Fruit fly (Drosophila melanogaster): ENCODE measurements around the gene Aduk.

The Aduk gene

DNA sequence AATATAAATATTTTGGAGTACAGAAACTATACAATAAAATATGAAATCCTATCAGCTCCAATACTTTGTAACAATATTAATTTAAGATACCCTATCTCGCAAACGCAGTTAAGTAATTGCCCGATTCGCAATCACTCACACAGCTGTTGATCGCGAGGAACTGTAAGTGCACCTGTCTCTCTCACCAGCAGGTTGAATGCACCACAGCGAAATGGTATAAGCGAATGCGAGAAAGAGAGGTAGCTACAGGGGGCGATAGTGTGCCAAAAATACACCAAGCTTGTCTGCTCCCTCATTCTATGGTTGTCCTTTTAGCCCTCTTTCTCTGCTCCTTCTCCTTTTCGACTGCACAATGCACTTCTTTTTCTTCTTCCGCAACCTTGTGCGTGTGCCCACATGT lies 4.3 kb upstream of the Aduk start:
- no peak for TF ChIP-seq cic (GFP tag; optimal IDR thresholded peaks at IDR 0.05)
- TF ChIP-seq tj (GFP tag; optimal IDR thresholded peaks at IDR 0.05): no peak
- peak; percentile 89 for TF ChIP-seq kay (GFP tag; ENCODE audit: borderline replicate concordance)
- peak; percentile 46 for TF ChIP-seq pad (GFP tag; optimal IDR thresholded peaks at IDR 0.05)
- TF ChIP-seq Crg-1 (GFP tag; optimal IDR thresholded peaks at IDR 0.05): no peak

- peak; percentile 41 for TF ChIP-seq CG12768 (GFP tag; optimal IDR thresholded peaks at IDR 0.05)
- peak; percentile 8 for TF ChIP-seq cic (GFP tag; optimal IDR thresholded peaks at IDR 0.05)
- peak; percentile 28 for TF ChIP-seq kay (GFP tag; ENCODE audit: borderline replicate concordance)
- TF ChIP-seq Mnt (GFP tag; optimal IDR thresholded peaks at IDR 0.05): no peak
Measured at dm6 chr3R:9337402-9338254, 3.1 kb upstream of the Aduk start.

- TF ChIP-seq cic (GFP tag; optimal IDR thresholded peaks at IDR 0.05) (peak; percentile 58), CG11617 (GFP tag; optimal IDR thresholded peaks at IDR 0.05) (no peak), CG5204 (GFP tag; optimal IDR thresholded peaks at IDR 0.05) (no peak), Mnt (GFP tag; optimal IDR thresholded peaks at IDR 0.05) (no peak), toe (GFP tag; optimal IDR thresholded peaks at IDR 0.05) (no peak), tj (GFP tag; optimal IDR thresholded peaks at IDR 0.05) (no peak), CG12768 (GFP tag; optimal IDR thresholded peaks at IDR 0.05) (no peak)
Measured at dm6 chr3R:9331861-9332260, 2.7 kb downstream of the Aduk start, which contains the start of gene CG16749. Gene CG16749, minus strand, starts transcription at chr3R:9331885.

DNA sequence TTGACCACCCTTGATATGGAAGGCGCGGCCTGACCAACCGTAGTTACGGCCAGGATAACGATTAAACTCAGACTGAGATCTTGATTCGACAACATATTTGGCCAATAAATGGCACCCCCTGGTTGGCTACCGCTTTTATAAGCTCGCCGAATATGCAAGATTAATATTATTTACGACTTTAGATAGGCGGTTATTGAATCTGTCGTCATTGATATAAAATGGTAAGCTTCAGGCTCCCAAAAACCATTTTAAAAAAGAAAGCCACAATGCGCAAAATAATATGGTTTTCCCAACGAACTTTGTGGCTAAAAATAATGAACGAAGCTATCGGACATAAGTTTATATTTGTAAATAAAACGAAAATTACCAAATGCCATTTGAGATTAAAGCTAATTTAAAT lies 4.3 kb downstream of the Aduk start, which contains the start of gene CG12951:
TSS of gene CG12951 (minus strand) at position 101 of the 400 bp plus-strand sequence.
- no peak for TF ChIP-seq Hr96 (GFP tag; optimal IDR thresholded peaks at IDR 0.05)
- TF ChIP-seq bab1 (GFP tag; optimal IDR thresholded peaks at IDR 0.05): no peak
- TF ChIP-seq Clk (GFP tag; optimal IDR thresholded peaks at IDR 0.05): no peak
- no peak for TF ChIP-seq CG11617 (GFP tag; optimal IDR thresholded peaks at IDR 0.05)
- TF ChIP-seq cnc (optimal IDR thresholded peaks at IDR 0.05): no peak
- no peak for TF ChIP-seq ovo (GFP tag; optimal IDR thresholded peaks at IDR 0.05)
- no peak for TF ChIP-seq CG14711 (tag; optimal IDR thresholded peaks at IDR 0.05)
- TF ChIP-seq CG7101 (tag; optimal IDR thresholded peaks at IDR 0.05): no peak

DNA sequence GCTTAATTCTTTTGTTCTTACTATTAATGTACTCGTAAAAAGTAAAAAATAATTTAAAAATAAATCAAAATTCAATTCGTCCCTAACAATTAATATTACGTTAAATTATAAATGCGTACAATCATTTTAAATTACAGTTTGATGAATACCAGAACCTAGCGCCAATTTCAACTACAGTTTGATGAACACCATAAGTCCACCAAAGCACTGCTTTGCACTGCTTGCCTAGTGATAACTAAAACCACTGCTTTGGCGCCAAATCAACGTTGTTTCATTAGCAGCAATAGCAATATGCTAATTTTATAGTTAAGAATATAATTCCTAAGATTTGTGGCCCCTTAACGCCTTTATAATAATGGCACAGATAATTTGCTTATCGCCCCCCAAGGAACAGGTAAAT lies 5.7 kb downstream of the Aduk start:
- TF ChIP-seq cnc (optimal IDR thresholded peaks at IDR 0.05) (no peak), Hr96 (GFP tag; optimal IDR thresholded peaks at IDR 0.05) (no peak), CG5204 (GFP tag; optimal IDR thresholded peaks at IDR 0.05) (no peak), ovo (GFP tag; optimal IDR thresholded peaks at IDR 0.05) (no peak), CG7045 (GFP tag; optimal IDR thresholded peaks at IDR 0.05) (no peak), Clk (GFP tag; optimal IDR thresholded peaks at IDR 0.05) (no peak), kay (GFP tag; ENCODE audit: borderline replicate concordance) (no peak), Mnt (GFP tag; optimal IDR thresholded peaks at IDR 0.05) (no peak), CG1620 (GFP tag; optimal IDR thresholded peaks at IDR 0.05) (no peak), CG12768 (GFP tag; optimal IDR thresholded peaks at IDR 0.05) (no peak), pad (GFP tag; optimal IDR thresholded peaks at IDR 0.05) (no peak), cic (GFP tag; optimal IDR thresholded peaks at IDR 0.05) (no peak), CG11617 (GFP tag; optimal IDR thresholded peaks at IDR 0.05) (no peak), CG14711 (tag; optimal IDR thresholded peaks at IDR 0.05) (no peak)

DNA sequence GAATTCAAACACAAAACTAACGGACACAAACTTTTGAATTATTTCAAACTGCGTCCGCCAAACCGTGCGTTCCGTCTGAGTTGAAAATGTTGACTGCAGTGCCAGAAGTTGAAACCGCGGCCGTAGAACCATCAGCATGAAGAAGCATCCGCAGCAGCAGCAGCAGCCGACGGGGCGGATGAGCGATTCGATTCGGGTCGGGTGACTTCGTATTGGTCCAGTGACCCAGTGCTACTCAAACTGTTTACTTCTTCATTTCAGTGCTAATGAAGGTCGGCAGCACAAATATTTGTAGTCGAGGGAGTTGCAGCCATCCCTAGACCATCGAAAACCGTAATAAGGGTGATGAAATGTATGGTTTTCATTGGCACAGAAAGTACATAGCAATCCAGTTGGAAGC lies 6.1 kb downstream of the Aduk start, which contains the start of gene CG8861:
TSS of gene CG8861 (minus strand) at position 101 of the 400 bp plus-strand sequence.
- TF ChIP-seq Hr96 (GFP tag; optimal IDR thresholded peaks at IDR 0.05) (no peak), ovo (GFP tag; optimal IDR thresholded peaks at IDR 0.05) (no peak), toe (GFP tag; optimal IDR thresholded peaks at IDR 0.05) (no peak), tj (GFP tag; optimal IDR thresholded peaks at IDR 0.05) (no peak), cic (GFP tag; optimal IDR thresholded peaks at IDR 0.05) (no peak), CG7045 (GFP tag; optimal IDR thresholded peaks at IDR 0.05) (no peak), CG7101 (tag; optimal IDR thresholded peaks at IDR 0.05) (no peak)

DNA sequence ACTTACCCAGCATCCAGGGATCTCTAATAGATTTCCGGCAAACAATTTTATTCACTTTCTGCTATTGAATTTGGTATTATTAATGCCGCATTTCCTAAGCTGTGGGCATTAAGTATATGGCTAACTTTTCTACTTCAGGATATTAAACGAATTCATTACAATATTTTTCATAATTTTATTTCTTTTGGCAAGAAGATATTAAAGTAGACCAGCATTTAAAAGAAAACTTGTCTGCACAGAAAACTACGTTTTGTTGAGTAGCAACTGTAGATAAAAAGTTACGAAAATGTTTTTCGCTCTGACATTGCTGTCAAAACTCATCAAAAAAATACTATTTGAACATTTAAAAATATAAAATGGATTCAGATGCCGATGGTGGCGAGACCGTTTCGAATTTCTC lies 13.0 kb downstream of the Aduk start, which contains the start of gene HP1e:
TSS of gene HP1e (plus strand) at position 301 of the 400 bp plus-strand sequence.
- TF ChIP-seq pad (GFP tag; optimal IDR thresholded peaks at IDR 0.05) (no peak), Clk (GFP tag; optimal IDR thresholded peaks at IDR 0.05) (no peak), Mnt (GFP tag; optimal IDR thresholded peaks at IDR 0.05) (no peak)

dm6 chr3R:9297163-9297562 lies 37.4 kb downstream of the Aduk start:
- TF ChIP-seq CG11617 (GFP tag; optimal IDR thresholded peaks at IDR 0.05): no peak
- TF ChIP-seq Crg-1 (GFP tag; optimal IDR thresholded peaks at IDR 0.05): no peak
